Fruit fly (Drosophila melanogaster): Measurements from ENCODE around the gene CG10470.
A peak's percentile ranks its signal among the peaks of the same experiment; 100 is the strongest.

DNA sequence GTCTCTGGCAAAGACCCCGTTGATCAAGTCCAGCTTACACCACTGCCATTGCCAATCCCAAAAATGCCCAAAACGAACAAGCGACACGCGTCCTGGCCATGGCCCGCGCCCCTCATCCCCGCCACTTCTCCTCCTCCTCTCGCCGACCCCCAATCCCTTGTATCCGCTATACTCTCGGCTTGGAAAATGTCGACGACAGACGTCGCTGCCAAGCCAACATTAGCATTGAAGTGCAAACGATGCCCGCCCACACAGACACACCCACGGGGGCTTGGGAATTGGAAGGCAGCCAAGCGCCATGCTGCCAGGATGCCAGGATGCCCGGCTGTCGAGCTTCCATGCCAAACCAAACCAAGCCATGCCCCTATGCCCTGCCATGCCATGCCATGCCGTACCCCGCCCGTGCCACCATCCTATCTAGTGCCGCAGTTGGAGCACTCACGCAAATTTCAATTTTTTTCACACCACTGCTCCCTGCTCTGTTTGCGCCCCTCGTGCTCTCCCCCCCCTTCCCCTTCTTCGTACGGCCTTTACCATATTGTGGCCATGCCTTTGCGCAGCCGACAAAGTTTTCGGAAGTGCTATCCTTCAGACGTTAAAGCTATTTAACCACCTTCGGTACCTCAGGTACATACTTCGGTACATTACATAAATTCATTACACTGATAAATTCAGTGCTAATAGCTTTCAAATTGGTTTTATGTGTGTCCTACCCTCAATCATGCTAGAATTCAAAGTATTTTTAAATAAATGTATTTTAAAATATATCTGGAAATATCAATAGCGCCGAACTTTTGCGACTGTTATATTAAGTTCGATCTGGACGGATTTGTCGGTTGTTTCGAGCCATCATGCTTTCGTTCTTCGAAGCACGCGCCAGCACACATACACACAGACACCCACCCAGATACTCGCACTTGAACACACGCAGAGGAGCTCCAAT is 27.3 kb upstream of the CG10470 start:
- peak; percentile 78 for TF ChIP-seq CG17806 (tag; optimal IDR thresholded peaks at IDR 0.05)
- TF ChIP-seq fd96Ca (GFP tag; IDR thresholded peaks at IDR 0.05): no peak; the same call in 2 of the 3 replicates
- peak; percentile 9 for TF ChIP-seq EcR (GFP tag; optimal IDR thresholded peaks at IDR 0.05)
- no peak for TF ChIP-seq CG32121 (GFP tag; IDR thresholded peaks at IDR 0.05)
- peak; percentile 75 for TF ChIP-seq gl (tag; optimal IDR thresholded peaks at IDR 0.05)
- TF ChIP-seq CG10348 (GFP tag; IDR thresholded peaks at IDR 0.05): no peak
- TF ChIP-seq CG13204 (GFP tag; optimal IDR thresholded peaks at IDR 0.05): peak; percentile 72
